Worm (Caenorhabditis elegans): ENCODE results near the gene C02D5.4.

C02D5.4 gene

ce11 chrIII:8590882-8591281 lies 38.9 kb downstream of the C02D5.4 start, which contains the start of gene fipr-16:
fipr-16 (minus strand) TSS chrIII:8590982.
- TF ChIP-seq tab-1 (GFP tag; IDR thresholded peaks at IDR 0.05) = no peak
- TF ChIP-seq klf-2 (GFP tag; conservative IDR thresholded peaks at IDR 0.05) = no peak
- TF ChIP-seq T22C8.4 (GFP tag; IDR thresholded peaks at IDR 0.05) = no peak
- no peak for TF ChIP-seq ztf-23 (GFP tag; IDR thresholded peaks at IDR 0.05)
- no peak for TF ChIP-seq ztf-29 (GFP tag; IDR thresholded peaks at IDR 0.05)
- TF ChIP-seq flt-1 (GFP tag; IDR thresholded peaks at IDR 0.05) = no peak
- no peak for TF ChIP-seq cog-1 (tag; optimal IDR thresholded peaks at IDR 0.05)
- TF ChIP-seq ref-1 (GFP tag; conservative IDR thresholded peaks at IDR 0.05) = no peak
- TF ChIP-seq med-1 (GFP tag; optimal IDR thresholded peaks at IDR 0.05; ENCODE audit: insufficient read depth) = no peak

ce11 chrIII:8593620-8594019 lies 41.7 kb downstream of the C02D5.4 start, which contains the start of gene C06E1.7:
C06E1.7 (minus strand) TSS chrIII:8593720.
- no peak for TF ChIP-seq ztf-29 (GFP tag; IDR thresholded peaks at IDR 0.05)
- no peak for TF ChIP-seq tab-1 (GFP tag; IDR thresholded peaks at IDR 0.05)
- TF ChIP-seq T22C8.4 (GFP tag; IDR thresholded peaks at IDR 0.05) = no peak
- no peak for TF ChIP-seq med-1 (GFP tag; optimal IDR thresholded peaks at IDR 0.05; ENCODE audit: insufficient read depth)
- TF ChIP-seq flt-1 (GFP tag; IDR thresholded peaks at IDR 0.05) = no peak
- no peak for TF ChIP-seq klf-2 (GFP tag; conservative IDR thresholded peaks at IDR 0.05)
- TF ChIP-seq ztf-23 (GFP tag; IDR thresholded peaks at IDR 0.05) = no peak
- no peak for TF ChIP-seq ref-1 (GFP tag; conservative IDR thresholded peaks at IDR 0.05)
- no peak for TF ChIP-seq cog-1 (tag; optimal IDR thresholded peaks at IDR 0.05)

- TF ChIP-seq T22C8.4 (GFP tag; IDR thresholded peaks at IDR 0.05) = no peak
Observed at ce11 chrIII:8594088-8594487, 42.1 kb downstream of the C02D5.4 start.

ce11 chrIII:8596692-8597091 lies 44.7 kb downstream of the C02D5.4 start:
- TF ChIP-seq ztf-29 (GFP tag; IDR thresholded peaks at IDR 0.05) (no peak), T22C8.4 (GFP tag; IDR thresholded peaks at IDR 0.05) (no peak), med-1 (GFP tag; optimal IDR thresholded peaks at IDR 0.05; ENCODE audit: insufficient read depth) (no peak), klf-2 (GFP tag; conservative IDR thresholded peaks at IDR 0.05) (no peak), flt-1 (GFP tag; IDR thresholded peaks at IDR 0.05) (no peak), cog-1 (tag; optimal IDR thresholded peaks at IDR 0.05) (no peak), ztf-23 (GFP tag; IDR thresholded peaks at IDR 0.05) (no peak), tab-1 (GFP tag; IDR thresholded peaks at IDR 0.05) (no peak), ref-1 (GFP tag; conservative IDR thresholded peaks at IDR 0.05) (no peak)

ce11 chrIII:8597770-8598169 lies 45.8 kb downstream of the C02D5.4 start, which contains the start of gene ztf-30:
ztf-30 (minus strand) TSS chrIII:8597870.
- no peak for TF ChIP-seq cog-1 (tag; optimal IDR thresholded peaks at IDR 0.05)
- TF ChIP-seq ref-1 (GFP tag; conservative IDR thresholded peaks at IDR 0.05) = no peak
- no peak for TF ChIP-seq flt-1 (GFP tag; IDR thresholded peaks at IDR 0.05)
- no peak for TF ChIP-seq ztf-29 (GFP tag; IDR thresholded peaks at IDR 0.05)
- TF ChIP-seq med-1 (GFP tag; optimal IDR thresholded peaks at IDR 0.05; ENCODE audit: insufficient read depth) = no peak
- TF ChIP-seq ztf-23 (GFP tag; IDR thresholded peaks at IDR 0.05) = no peak
- no peak for TF ChIP-seq tab-1 (GFP tag; IDR thresholded peaks at IDR 0.05)

- TF ChIP-seq tab-1 (GFP tag; IDR thresholded peaks at IDR 0.05) (no peak), ztf-29 (GFP tag; IDR thresholded peaks at IDR 0.05) (no peak), ref-1 (GFP tag; conservative IDR thresholded peaks at IDR 0.05) (no peak), klf-2 (GFP tag; conservative IDR thresholded peaks at IDR 0.05) (no peak), med-1 (GFP tag; optimal IDR thresholded peaks at IDR 0.05; ENCODE audit: insufficient read depth) (no peak), T22C8.4 (GFP tag; IDR thresholded peaks at IDR 0.05) (no peak), cog-1 (tag; optimal IDR thresholded peaks at IDR 0.05) (no peak), ztf-23 (GFP tag; IDR thresholded peaks at IDR 0.05) (no peak), flt-1 (GFP tag; IDR thresholded peaks at IDR 0.05) (no peak)
Observed at ce11 chrIII:8598961-8599360, 47.0 kb downstream of the C02D5.4 start.

- TF ChIP-seq flt-1 (GFP tag; IDR thresholded peaks at IDR 0.05) (no peak), cog-1 (tag; optimal IDR thresholded peaks at IDR 0.05) (no peak)
Observed at ce11 chrIII:8602148-8602547, 50.2 kb downstream of the C02D5.4 start.

Measured in whole organism, midembryonic.